Fruit fly (Drosophila melanogaster) whole organism, embryonic: Measurements from ENCODE around the gene CG43867.

Source experiments
- CG11247 ChIP-seq: fragments of 200-800 bp; sonication (Bioruptor generic); IDR thresholded peaks from 2 replicates; pipeline ENCODE4 v1.3.6; 2022; ENCODE audit warnings: missing biosample characterization, missing genetic modification characterization
- CG11560 ChIP-seq: fragments of 200-800 bp; sonication (Bioruptor generic); IDR thresholded peaks from 3 replicates; pipeline ENCODE4 v1.3.6; 2022; ENCODE audit warnings: missing biosample characterization, missing genetic modification characterization
- CG12071 ChIP-seq: fragments of 200-800 bp; sonication (Bioruptor generic); optimal IDR thresholded peaks from 3 replicates; lab custom pipeline; 2018; ENCODE audit warnings: missing biosample characterization, mild to moderate bottlenecking, missing genetic modification characterization
- CG12219 ChIP-seq: fragments of 200-800 bp; sonication (Bioruptor generic); optimal IDR thresholded peaks from 3 replicates; lab custom pipeline; 2018; ENCODE audit warnings: missing biosample characterization, mild to moderate bottlenecking, missing genetic modification characterization
- CG14050 ChIP-seq: fragments of 200-800 bp; sonication (Bioruptor generic); IDR thresholded peaks from 3 replicates; pipeline ENCODE4 v1.3.6; 2022; ENCODE audit warnings: missing biosample characterization, missing genetic modification characterization
- CG15601 ChIP-seq: fragments of 200-800 bp; sonication (Bioruptor generic); optimal IDR thresholded peaks from 3 replicates; lab custom pipeline; 2019; ENCODE audit warnings: missing biosample characterization, mild to moderate bottlenecking, missing genetic modification characterization, moderate library complexity
- CG2199 ChIP-seq: fragments of 200-800 bp; sonication (Bioruptor generic); IDR thresholded peaks from 3 replicates; pipeline ENCODE4 v1.3.6; 2022; ENCODE audit warnings: missing biosample characterization, missing genetic modification characterization
- CG31441 ChIP-seq: fragments of 200-800 bp; sonication (Bioruptor generic); IDR thresholded peaks from 2 replicates; pipeline ENCODE4 v1.3.6; 2022; ENCODE audit warnings: missing biosample characterization, missing genetic modification characterization
- CG33213 ChIP-seq: fragments of 200-800 bp; sonication (Bioruptor generic); optimal IDR thresholded peaks from 3 replicates; lab custom pipeline; 2016; ENCODE audit warnings: missing biosample characterization, missing genetic modification characterization
- CG34376 ChIP-seq: fragments of 200-800 bp; sonication (Bioruptor generic); optimal IDR thresholded peaks from 2 replicates; lab custom pipeline; 2018; ENCODE audit warnings: missing biosample characterization, mild to moderate bottlenecking, missing genetic modification characterization
- CG4404 ChIP-seq: fragments of 200-800 bp; sonication (Bioruptor generic); IDR thresholded peaks from 2 replicates; pipeline ENCODE4 v1.3.6; 2022; ENCODE audit warnings: missing biosample characterization, missing genetic modification characterization
- CG4424 ChIP-seq: fragments of 200-800 bp; sonication (Bioruptor generic); optimal IDR thresholded peaks from 3 replicates; lab custom pipeline; 2016; ENCODE audit warnings: missing biosample characterization, missing genetic modification characterization
- CG6254 ChIP-seq: fragments of 200-800 bp; sonication (Bioruptor generic); optimal IDR thresholded peaks from 3 replicates; lab custom pipeline; 2017; ENCODE audit warnings: mild to moderate bottlenecking, missing biosample characterization, missing genetic modification reagents, missing genetic modification characterization
- CG7987 ChIP-seq: fragments of 200-800 bp; sonication (Bioruptor generic); optimal IDR thresholded peaks from 2 replicates; lab custom pipeline; 2018; ENCODE audit warnings: missing biosample characterization, mild to moderate bottlenecking, missing genetic modification characterization, moderate library complexity
- CG8765 ChIP-seq: fragments of 200-800 bp; sonication (Bioruptor generic); IDR thresholded peaks from 2 replicates; pipeline ENCODE4 v1.3.6; 2022; ENCODE audit warnings: missing biosample characterization, missing genetic modification characterization
- CG9727 ChIP-seq: fragments of 200-800 bp; sonication (Bioruptor generic); optimal IDR thresholded peaks from 3 replicates; lab custom pipeline; 2017; ENCODE audit warnings: missing biosample characterization, mild to moderate bottlenecking, missing genetic modification characterization
- D ChIP-seq, 2 experiments: fragments of 200-800 bp in 1 of 2; fragments of >200 bp in 1 of 2; sonication (Bioruptor generic) in 1 of 2; optimal IDR thresholded peaks; 2 replicates in 1 of 2; 3 replicates in 1 of 2; lab custom pipeline; 2017; ENCODE audit warnings: mild to moderate bottlenecking in 1 of 2, missing biosample characterization in 1 of 2, missing genetic modification characterization in 1 of 2, missing genetic modification reagents in 1 of 2
- Deaf1 ChIP-seq: fragments of 200-800 bp; optimal IDR thresholded peaks from 3 replicates; lab custom pipeline; 2019; ENCODE audit warnings: missing biosample characterization, mild to moderate bottlenecking, missing genetic modification characterization, moderate library complexity
- Dll ChIP-seq: fragments of 200-800 bp; sonication (Bioruptor generic); IDR thresholded peaks from 4 replicates; pipeline ENCODE4 v1.3.6; 2022; ENCODE audit warnings: missing biosample characterization, missing genetic modification characterization; ENCODE audit not compliant: partially characterized antibody
- Hr3 ChIP-seq: fragments of 200-800 bp; sonication (Bioruptor generic); optimal IDR thresholded peaks from 3 replicates; lab custom pipeline; 2016; ENCODE audit warnings: missing biosample characterization, missing genetic modification characterization
- Hr51 ChIP-seq, 2 experiments: fragments of 200-800 bp; sonication (Bioruptor generic); optimal IDR thresholded peaks; 2 replicates in 1 of 2; 3 replicates in 1 of 2; lab custom pipeline; 2016 to 2018; ENCODE audit warnings: missing biosample characterization in 2 of 2, missing genetic modification characterization in 2 of 2, mild to moderate bottlenecking in 1 of 2, moderate library complexity in 1 of 2
- Neu2 ChIP-seq: fragments of 200-800 bp; sonication (Bioruptor generic); optimal IDR thresholded peaks from 3 replicates; lab custom pipeline; 2016; ENCODE audit warnings: missing biosample characterization, missing genetic modification characterization, borderline replicate concordance
- Oli ChIP-seq: fragments of 200-800 bp; sonication (Bioruptor generic); optimal IDR thresholded peaks from 2 replicates; lab custom pipeline; 2018; ENCODE audit warnings: missing biosample characterization, mild to moderate bottlenecking, missing genetic modification characterization, moderate library complexity
- Rx ChIP-seq: fragments of 200-800 bp; sonication (Bioruptor generic); IDR thresholded peaks from 2 replicates; pipeline ENCODE4 v1.3.6; 2022; ENCODE audit warnings: missing biosample characterization, missing genetic modification characterization
- Side ChIP-seq: fragments of 200-800 bp; sonication (Bioruptor generic); optimal IDR thresholded peaks from 2 replicates; lab custom pipeline; 2016; ENCODE audit warnings: missing biosample characterization, missing genetic modification characterization
- Xbp1 ChIP-seq: fragments of 200-800 bp; sonication (Bioruptor generic); optimal IDR thresholded peaks from 3 replicates; lab custom pipeline; 2016; ENCODE audit warnings: missing biosample characterization, mild to moderate bottlenecking, missing genetic modification characterization
- ap ChIP-seq: fragments of 200-800 bp; sonication (Bioruptor generic); IDR thresholded peaks from 2 replicates; pipeline ENCODE4 v1.3.6; 2022; ENCODE audit warnings: missing biosample characterization, missing genetic modification characterization
- az2 ChIP-seq: fragments of 200-800 bp; sonication (Bioruptor generic); optimal IDR thresholded peaks from 3 replicates; lab custom pipeline; 2016; ENCODE audit warnings: missing biosample characterization, missing genetic modification characterization
- bab2 ChIP-seq: fragments of 200-800 bp; sonication (Bioruptor generic); optimal IDR thresholded peaks from 2 replicates; lab custom pipeline; 2016; ENCODE audit warnings: missing biosample characterization, missing genetic modification characterization
- bowl ChIP-seq: fragments of 200-800 bp; sonication (Bioruptor generic); IDR thresholded peaks from 2 replicates; pipeline ENCODE4 v1.3.6; 2022; ENCODE audit warnings: missing biosample characterization, missing genetic modification characterization
- chn ChIP-seq: fragments of 200-800 bp; sonication (Bioruptor generic); optimal IDR thresholded peaks from 2 replicates; lab custom pipeline; 2016; ENCODE audit warnings: missing biosample characterization, missing genetic modification characterization
- ci ChIP-seq: fragments of 200-800 bp; sonication (Bioruptor generic); IDR thresholded peaks from 3 replicates; pipeline ENCODE4 v1.3.6; 2022; ENCODE audit warnings: missing biosample characterization, missing genetic modification characterization
- dati ChIP-seq: fragments of 200-800 bp; sonication (Bioruptor generic); IDR thresholded peaks from 2 replicates; pipeline ENCODE4 v1.3.6; 2022; ENCODE audit warnings: missing biosample characterization, missing genetic modification characterization
- dpn ChIP-seq, 2 experiments: fragments of 200-800 bp; sonication (Bioruptor generic); optimal IDR thresholded peaks; 3 replicates each; lab custom pipeline; 2016; ENCODE audit warnings: missing biosample characterization in 2 of 2, missing genetic modification characterization in 2 of 2
- esg ChIP-seq: fragments of 200-800 bp; sonication (Bioruptor generic); conservative IDR thresholded peaks from 2 replicates; pipeline ENCODE4 v1.3.6; 2022; ENCODE audit warnings: missing biosample characterization, missing genetic modification characterization
- fd96Cb ChIP-seq: fragments of 200-800 bp; sonication (Bioruptor generic); optimal IDR thresholded peaks from 2 replicates; lab custom pipeline; 2018; ENCODE audit warnings: missing biosample characterization, mild to moderate bottlenecking, missing genetic modification characterization, moderate library complexity
- gce ChIP-seq: fragments of 200-800 bp; sonication (Bioruptor generic); IDR thresholded peaks from 3 replicates; pipeline ENCODE4 v1.3.6; 2022; ENCODE audit warnings: missing biosample characterization, missing genetic modification characterization
- gcm ChIP-seq: fragments of 200-800 bp; sonication (Bioruptor generic); optimal IDR thresholded peaks from 2 replicates; lab custom pipeline; 2019; ENCODE audit warnings: missing biosample characterization, mild to moderate bottlenecking, missing genetic modification characterization, moderate library complexity
- gsb-n ChIP-seq: fragments of 200-800 bp; sonication (Bioruptor generic); optimal IDR thresholded peaks from 3 replicates; lab custom pipeline; 2018; ENCODE audit warnings: missing biosample characterization, mild to moderate bottlenecking, missing genetic modification characterization
- hth ChIP-seq: fragments of >200 bp; optimal IDR thresholded peaks from 2 replicates; lab custom pipeline; 2017; ENCODE audit warnings: inconsistent platforms
- ind ChIP-seq: fragments of 200-800 bp; sonication (Bioruptor generic); optimal IDR thresholded peaks from 3 replicates; lab custom pipeline; 2016; ENCODE audit warnings: missing biosample characterization, missing genetic modification characterization
- lilli ChIP-seq: fragments of 200-800 bp; sonication (Bioruptor generic); optimal IDR thresholded peaks from 3 replicates; lab custom pipeline; 2016; ENCODE audit warnings: missing biosample characterization, missing genetic modification characterization
- lola ChIP-seq, 3 experiments: fragments of >200 bp in 2 of 3; fragments of 200-800 bp in 1 of 3; sonication (Bioruptor generic) in 1 of 3; optimal IDR thresholded peaks; 2 replicates each; lab custom pipeline; 2017 to 2019; ENCODE audit warnings: missing biosample characterization in 3 of 3, missing genetic modification characterization in 3 of 3, mild to moderate bottlenecking in 1 of 3, moderate library complexity in 1 of 3
- luna ChIP-seq: fragments of 200-800 bp; sonication (Bioruptor generic); optimal IDR thresholded peaks from 2 replicates; lab custom pipeline; 2016; ENCODE audit warnings: missing biosample characterization, missing genetic modification characterization
- nau ChIP-seq: fragments of 200-800 bp; sonication (Bioruptor generic); optimal IDR thresholded peaks from 3 replicates; lab custom pipeline; 2017; ENCODE audit warnings: missing biosample characterization, mild to moderate bottlenecking, missing genetic modification characterization, missing genetic modification reagents
- otp ChIP-seq: fragments of 200-800 bp; sonication (Bioruptor generic); IDR thresholded peaks from 3 replicates; pipeline ENCODE4, ENCODE4 v1.3.6; 2022; ENCODE audit warnings: missing biosample characterization, missing genetic modification characterization
- peb ChIP-seq: fragments of 200-800 bp; sonication (Bioruptor generic); IDR thresholded peaks from 2 replicates; pipeline ENCODE4 v1.3.6; 2022; ENCODE audit warnings: missing biosample characterization, missing genetic modification characterization
- phol ChIP-seq: fragments of 200-800 bp; sonication (Bioruptor generic); optimal IDR thresholded peaks from 3 replicates; lab custom pipeline; 2018; ENCODE audit warnings: missing biosample characterization, mild to moderate bottlenecking, missing genetic modification characterization, moderate library complexity
- yki ChIP-seq: fragments of >200 bp; optimal IDR thresholded peaks from 3 replicates; lab custom pipeline; 2018

Gene CG43867

dm6 chrX:771431-772064 is 156.2 kb downstream of the CG43867 start (continued):
- TF ChIP-seq CG6254 = peak; percentile 25
- no peak for TF ChIP-seq hth (lab: Kevin White, UChicago)
- TF ChIP-seq CG12071 = peak; percentile 24
- TF ChIP-seq chn = peak; percentile 51
- TF ChIP-seq bowl (GFP tag; lab: Robert Waterston, UW) = no peak
- no peak for TF ChIP-seq yki (lab: Kevin White, UChicago)
- no peak for TF ChIP-seq nau (GFP tag; lab: Kevin White, UChicago)
- TF ChIP-seq Dll = no peak
- TF ChIP-seq peb (GFP tag; lab: Robert Waterston, UW) = 0 out of 2 replicates have a peak, but pooled peaks have one; percentile 20
- peak; percentile 19 for TF ChIP-seq CG12219 (GFP tag; lab: Kevin White, UChicago)
- TF ChIP-seq CG7987 (GFP tag; lab: Kevin White, UChicago) = no peak
- TF ChIP-seq lilli (GFP tag; lab: Kevin White, UChicago) = peak; percentile 29
- peak; percentile 48 for TF ChIP-seq gsb-n
- 0 out of 3 replicates have a peak, but pooled peaks have one; percentile 49 for TF ChIP-seq otp (GFP tag; lab: Robert Waterston, UW)
- TF ChIP-seq fd96Cb (tag; lab: Kevin White, UChicago) = peak; percentile 41
- TF ChIP-seq CG15601 = peak; percentile 14
- peak; percentile 31 for TF ChIP-seq CG9727 (GFP tag; lab: Kevin White, UChicago)
- peak; percentile 8 for TF ChIP-seq CG33213 (GFP tag; lab: Kevin White, UChicago)
- TF ChIP-seq Rx (GFP tag; lab: Robert Waterston, UW) = no peak
- TF ChIP-seq ap (GFP tag; lab: Robert Waterston, UW) = 0 out of 2 replicates have a peak, but pooled peaks have one; percentile 15
- TF ChIP-seq CG11247 = no peak
- TF ChIP-seq phol (tag; lab: Kevin White, UChicago) = peak; percentile 56
- no peak for TF ChIP-seq dati (GFP tag; lab: Robert Waterston, UW)
- peak; percentile 46 for TF ChIP-seq CG4424 (GFP tag; lab: Kevin White, UChicago)
- TF ChIP-seq luna = no peak
- TF ChIP-seq gce (GFP tag; lab: Robert Waterston, UW) = no peak
- TF ChIP-seq CG34376 (GFP tag; lab: Kevin White, UChicago) = no peak
- TF ChIP-seq ind (GFP tag; lab: Kevin White, UChicago) = peak; percentile 33
- TF ChIP-seq Hr3 = peak; percentile 12
- no peak for TF ChIP-seq CG11560
- TF ChIP-seq Neu2 (GFP tag; lab: Kevin White, UChicago) = peak; percentile 92
- no peak for TF ChIP-seq CG8765 (GFP tag; lab: Robert Waterston, UW)
- peak in 1 of 3 experiments; percentile 51 for TF ChIP-seq lola (GFP tag; optimal IDR thresholded peaks at IDR 0.05; lab: Kevin White, UChicago)
- peak; percentile 63; the same call in 1 of the 3 replicates for TF ChIP-seq ci
- TF ChIP-seq Hr51 (GFP tag; optimal IDR thresholded peaks at IDR 0.05; lab: Kevin White, UChicago) = peak in 1 of 2 experiments; percentile 31
- TF ChIP-seq CG14050 (GFP tag; lab: Robert Waterston, UW) = 0 out of 3 replicates have a peak, but pooled peaks have one; percentile 35
- TF ChIP-seq dpn (GFP tag; optimal IDR thresholded peaks at IDR 0.05; lab: Kevin White, UChicago) = peak; percentile 20 to 45
- peak; percentile 53 for TF ChIP-seq az2
- peak; percentile 28 for TF ChIP-seq bab2 (GFP tag; lab: Kevin White, UChicago)
- TF ChIP-seq Oli (tag; lab: Kevin White, UChicago) = peak; percentile 42
- peak; percentile 30; the same call in 1 of the 2 replicates for TF ChIP-seq esg (GFP tag; lab: Robert Waterston, UW)
- TF ChIP-seq CG31441 (GFP tag; lab: Robert Waterston, UW) = peak; percentile 42; the same call in 1 of the 2 replicates
- TF ChIP-seq D (optimal IDR thresholded peaks at IDR 0.05; lab: Kevin White, UChicago) = no peak
- TF ChIP-seq D (GFP tag; optimal IDR thresholded peaks at IDR 0.05; lab: Kevin White, UChicago) = peak; percentile 49
- TF ChIP-seq Xbp1 = peak; percentile 52
- peak; percentile 35 for TF ChIP-seq gcm (GFP tag; lab: Kevin White, UChicago)
- TF ChIP-seq CG4404 = peak; percentile 29; the same call in 1 of the 2 replicates
- no peak for TF ChIP-seq CG2199 (GFP tag; lab: Robert Waterston, UW)
- TF ChIP-seq Side (GFP tag; lab: Kevin White, UChicago) = peak; percentile 6
- TF ChIP-seq Deaf1 (tag; lab: Kevin White, UChicago) = peak; percentile 11
